Fruit fly (Drosophila melanogaster): ENCODE measurements around the gene CG13028.

DNA sequence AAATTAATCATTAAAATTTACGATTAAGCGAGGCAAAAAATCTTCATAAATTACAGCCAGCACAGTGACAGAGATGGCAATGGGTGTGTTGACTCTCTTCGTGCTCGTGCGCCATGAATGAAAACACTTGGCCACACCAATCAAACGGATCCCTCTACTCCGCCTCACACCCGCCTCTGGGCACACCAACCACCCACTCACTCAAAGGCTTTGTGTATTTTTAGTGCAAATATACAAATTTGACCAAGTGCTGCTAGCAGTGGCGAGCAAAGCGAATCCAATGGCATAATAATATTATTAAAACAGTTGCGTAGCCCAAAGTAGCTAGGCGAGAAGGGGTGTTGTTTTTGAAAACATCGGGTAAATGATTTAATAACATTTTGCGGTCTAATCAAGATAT lies 33.5 kb upstream of the CG13028 start:
- TF ChIP-seq rgr (GFP tag; optimal IDR thresholded peaks at IDR 0.05) (no peak), pan (optimal IDR thresholded peaks at IDR 0.05) (no peak), Myc (optimal IDR thresholded peaks at IDR 0.05) (no peak), h (GFP tag; optimal IDR thresholded peaks at IDR 0.05) (peak; percentile 18)

All from whole organism, wandering third instar larva.